Fruit fly (Drosophila melanogaster): ENCODE results near the gene xmas.

Gene xmas

DNA sequence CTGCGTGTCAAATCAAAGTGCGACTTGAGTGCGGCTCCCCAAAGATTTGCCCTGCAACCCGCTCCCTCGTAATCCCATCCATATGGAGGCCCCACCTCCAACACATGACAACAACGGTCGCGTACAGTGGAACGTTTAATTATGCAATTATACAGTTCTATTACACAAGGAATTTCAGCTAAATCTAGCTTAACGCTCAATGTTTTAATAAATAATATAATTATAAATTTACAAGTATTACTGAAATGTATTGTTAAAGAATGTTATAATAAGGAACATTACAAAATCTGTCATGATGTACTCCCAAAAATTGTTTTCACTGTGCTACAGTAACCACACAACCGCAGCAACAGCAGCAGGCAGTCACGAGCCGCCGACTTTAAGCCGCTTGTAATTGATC is 15.0 kb upstream of the xmas start:
- TF ChIP-seq Sox15 (GFP tag; optimal IDR thresholded peaks at IDR 0.05) = no peak
- TF ChIP-seq CG6854 (GFP tag; optimal IDR thresholded peaks at IDR 0.05) = no peak
- TF ChIP-seq pdm3 (GFP tag; optimal IDR thresholded peaks at IDR 0.05) = no peak
- TF ChIP-seq dsx (GFP tag; optimal IDR thresholded peaks at IDR 0.05; ENCODE audit: poor library complexity, severe bottlenecking) = no peak
- no peak for TF ChIP-seq CG8119 (GFP tag; IDR thresholded peaks at IDR 0.05)
- peak; percentile 57 for TF ChIP-seq CG15336 (GFP tag; IDR thresholded peaks at IDR 0.05)
- TF ChIP-seq CG31627 (GFP tag; optimal IDR thresholded peaks at IDR 0.05) = no peak
- TF ChIP-seq Ets21C (GFP tag; optimal IDR thresholded peaks at IDR 0.05) = no peak
- TF ChIP-seq dac (GFP tag; optimal IDR thresholded peaks at IDR 0.05) = no peak
- no peak for TF ChIP-seq fd85E (GFP tag; optimal IDR thresholded peaks at IDR 0.05)
- no peak for TF ChIP-seq CG4318 (GFP tag; optimal IDR thresholded peaks at IDR 0.05)
- no peak for TF ChIP-seq Hr4 (GFP tag; optimal IDR thresholded peaks at IDR 0.05)
- no peak for TF ChIP-seq net (GFP tag; optimal IDR thresholded peaks at IDR 0.05)
- TF ChIP-seq lz (GFP tag; optimal IDR thresholded peaks at IDR 0.05) = no peak
- TF ChIP-seq Blimp-1 (GFP tag; optimal IDR thresholded peaks at IDR 0.05) = no peak
- TF ChIP-seq CG11902 (GFP tag; optimal IDR thresholded peaks at IDR 0.05) = no peak
- no peak for TF ChIP-seq Sox14 (GFP tag; optimal IDR thresholded peaks at IDR 0.05)
- no peak for TF ChIP-seq CG3919 (GFP tag; optimal IDR thresholded peaks at IDR 0.05)
- no peak for TF ChIP-seq Met (GFP tag; optimal IDR thresholded peaks at IDR 0.05)
- TF ChIP-seq Eip78C (GFP tag) = peak; percentile 9
- no peak for TF ChIP-seq CG7368 (GFP tag; optimal IDR thresholded peaks at IDR 0.05)
- no peak for TF ChIP-seq CG10669 (GFP tag; optimal IDR thresholded peaks at IDR 0.05)
- TF ChIP-seq CG3032 (tag; optimal IDR thresholded peaks at IDR 0.05) = no peak
- TF ChIP-seq esn (GFP tag; optimal IDR thresholded peaks at IDR 0.05) = no peak
- no peak for TF ChIP-seq Lpt (GFP tag; optimal IDR thresholded peaks at IDR 0.05)
- TF ChIP-seq Ets96B (tag; optimal IDR thresholded peaks at IDR 0.05) = no peak
- TF ChIP-seq ss (GFP tag; optimal IDR thresholded peaks at IDR 0.05) = no peak
- TF ChIP-seq CG6808 (GFP tag; optimal IDR thresholded peaks at IDR 0.05) = no peak
- TF ChIP-seq Smox (GFP tag; optimal IDR thresholded peaks at IDR 0.05) = no peak
- TF ChIP-seq CG11294 (GFP tag; IDR thresholded peaks at IDR 0.05) = peak; percentile 31; the same call in 1 of the 2 replicates
- TF ChIP-seq vri (GFP tag; optimal IDR thresholded peaks at IDR 0.05) = no peak
- no peak for TF ChIP-seq CG16779 (tag; optimal IDR thresholded peaks at IDR 0.05)
- no peak for TF ChIP-seq cyc (GFP tag; optimal IDR thresholded peaks at IDR 0.05)
- TF ChIP-seq OdsH (GFP tag; optimal IDR thresholded peaks at IDR 0.05) = no peak
- peak; percentile 6 for TF ChIP-seq svp (GFP tag)
- TF ChIP-seq Hr38 (GFP tag; optimal IDR thresholded peaks at IDR 0.05) = no peak
- TF ChIP-seq CG6163 (GFP tag; IDR thresholded peaks at IDR 0.05) = peak; percentile 40; the same call in 1 of the 3 replicates
- TF ChIP-seq acj6 (GFP tag; optimal IDR thresholded peaks at IDR 0.05) = no peak
- TF ChIP-seq eg (GFP tag; IDR thresholded peaks at IDR 0.05) = peak; percentile 58; the same call in 2 of the 3 replicates
- TF ChIP-seq Gug (GFP tag; IDR thresholded peaks at IDR 0.05) = no peak; the same call in 1 of the 2 replicates
- TF ChIP-seq topi (GFP tag; optimal IDR thresholded peaks at IDR 0.05) = no peak
- TF ChIP-seq CG32006 (GFP tag; optimal IDR thresholded peaks at IDR 0.05) = peak; percentile 45
- no peak for TF ChIP-seq CG8632 (GFP tag; optimal IDR thresholded peaks at IDR 0.05)
- no peak for TF ChIP-seq salr (GFP tag; optimal IDR thresholded peaks at IDR 0.05)

DNA sequence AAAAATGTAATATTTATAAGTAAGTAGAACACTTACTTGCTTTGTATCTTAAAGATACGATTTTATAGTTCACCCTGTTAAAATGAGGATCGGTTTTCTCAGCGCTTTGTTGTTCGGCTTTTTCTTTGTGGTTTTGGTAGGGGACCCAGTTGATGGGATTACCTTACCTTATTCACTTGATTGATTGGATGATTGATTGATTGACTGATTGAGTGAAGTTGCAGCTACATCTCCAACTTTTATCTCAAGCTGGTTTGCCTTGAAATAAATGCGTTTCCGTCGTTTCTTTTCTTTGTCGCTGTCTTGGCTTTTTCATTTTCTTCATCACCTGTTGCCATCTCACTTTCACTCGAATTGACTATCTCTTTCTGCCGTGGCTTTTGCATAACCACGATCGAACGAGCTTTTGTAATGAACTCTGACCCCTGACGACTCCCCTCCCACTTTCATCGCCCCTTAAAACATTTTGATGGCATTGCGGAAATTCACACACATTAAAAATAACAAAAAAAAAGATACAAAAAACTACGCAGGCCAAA is 13.7 kb upstream of the xmas start:
- TF ChIP-seq svp (GFP tag) = peak; percentile 9
- TF ChIP-seq esn (GFP tag; optimal IDR thresholded peaks at IDR 0.05) = no peak
- peak; percentile 31 for TF ChIP-seq Eip78C (GFP tag)
- TF ChIP-seq acj6 (GFP tag; optimal IDR thresholded peaks at IDR 0.05) = no peak
- peak; percentile 5 for TF ChIP-seq Blimp-1 (GFP tag; optimal IDR thresholded peaks at IDR 0.05)

Data from whole organism, prepupa.